Fruit fly (Drosophila melanogaster) whole organism, prepupa: ENCODE results near the gene plx.

Experiments
- CG11762 ChIP-seq: fragments of 200-800 bp; sonication (Bioruptor generic); optimal IDR thresholded peaks from 3 replicates; lab custom pipeline; 2016; ENCODE audit warnings: missing biosample characterization, missing genetic modification characterization; ENCODE audit not compliant: insufficient read depth
- CG34406 ChIP-seq: fragments of 200-800 bp; sonication (Bioruptor generic); optimal IDR thresholded peaks from 3 replicates; lab custom pipeline; 2016; ENCODE audit warnings: missing biosample characterization, missing genetic modification characterization
- CG8119 ChIP-seq: fragments of 200-800 bp; sonication (Bioruptor generic); IDR thresholded peaks from 3 replicates; pipeline ENCODE4 v1.3.6; 2022; ENCODE audit warnings: missing biosample characterization, missing genetic modification characterization
- CG8632 ChIP-seq: fragments of 200-800 bp; sonication (Bioruptor generic); optimal IDR thresholded peaks from 3 replicates; lab custom pipeline; 2016; ENCODE audit warnings: missing biosample characterization, missing genetic modification characterization
- CG9139 ChIP-seq: fragments of 200-800 bp; sonication (Bioruptor generic); optimal IDR thresholded peaks from 3 replicates; lab custom pipeline; 2017; ENCODE audit warnings: missing biosample characterization, mild to moderate bottlenecking, missing genetic modification characterization
- Eip78C ChIP-seq: fragments of 200-800 bp; sonication (Bioruptor generic); peaks from one replicate; lab custom pipeline; 2016; ENCODE audit warnings: missing biosample characterization, missing genetic modification characterization
- Ets21C ChIP-seq: fragments of 200-800 bp; sonication (Bioruptor generic); optimal IDR thresholded peaks from 3 replicates; lab custom pipeline; 2016; ENCODE audit warnings: missing biosample characterization, missing genetic modification characterization
- Gug ChIP-seq: fragments of 200-800 bp; sonication (Bioruptor generic); IDR thresholded peaks from 2 replicates; pipeline ENCODE4 v1.3.6; 2022; ENCODE audit warnings: missing biosample characterization, missing genetic modification characterization
- Smox ChIP-seq: fragments of 200-800 bp; sonication (Bioruptor generic); optimal IDR thresholded peaks from 3 replicates; lab custom pipeline; 2016; ENCODE audit warnings: missing biosample characterization, missing genetic modification characterization
- esn ChIP-seq: fragments of 200-800 bp; sonication (Bioruptor generic); optimal IDR thresholded peaks from 2 replicates; lab custom pipeline; 2016; ENCODE audit warnings: missing biosample characterization, mild to moderate bottlenecking, missing genetic modification characterization, moderate library complexity
- fkh ChIP-seq: fragments of 200-800 bp; sonication (Bioruptor generic); optimal IDR thresholded peaks from 3 replicates; lab custom pipeline; 2017; ENCODE audit warnings: missing biosample characterization, mild to moderate bottlenecking, missing genetic modification characterization, moderate library complexity
- svp ChIP-seq: fragments of 200-800 bp; sonication (Bioruptor generic); peaks from one replicate; lab custom pipeline; 2016; ENCODE audit warnings: missing biosample characterization, missing genetic modification characterization
- vri ChIP-seq: fragments of 200-800 bp; sonication (Bioruptor generic); optimal IDR thresholded peaks from 3 replicates; lab custom pipeline; 2016; ENCODE audit warnings: missing biosample characterization, mild to moderate bottlenecking, missing genetic modification characterization

DNA sequence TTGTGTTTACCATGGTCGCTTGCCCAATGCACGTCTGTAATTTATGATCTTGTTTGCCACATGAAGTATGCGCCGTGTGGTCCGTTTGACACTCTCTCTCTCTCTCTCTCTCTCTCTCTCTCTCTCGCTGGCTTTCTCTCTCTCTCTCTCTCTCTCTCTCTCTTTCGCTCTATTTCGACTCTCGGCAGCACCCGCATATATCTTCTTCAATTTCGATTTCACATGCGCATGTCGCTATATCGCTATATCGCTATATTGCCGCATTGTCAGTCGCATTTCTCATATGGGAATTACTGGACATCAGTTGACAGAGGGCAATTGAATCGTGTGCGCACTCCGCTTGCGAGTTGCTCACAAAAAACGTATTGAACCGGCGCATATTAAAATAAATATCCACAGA, 15.4 kb downstream of the plx start:
- no peak for TF ChIP-seq vri (GFP tag; lab: Kevin White, UChicago)
- TF ChIP-seq esn, result no peak
- no peak for TF ChIP-seq CG9139 (GFP tag; lab: Kevin White, UChicago)
- TF ChIP-seq Eip78C, result peak; percentile 36
- no peak for TF ChIP-seq Smox (GFP tag; lab: Kevin White, UChicago)
- no peak for TF ChIP-seq CG34406
- no peak for TF ChIP-seq CG11762 (GFP tag; lab: Kevin White, UChicago)
- peak; percentile 46 for TF ChIP-seq svp
- TF ChIP-seq CG8119 (GFP tag; lab: Robert Waterston, UW), result no peak
- TF ChIP-seq fkh (GFP tag; lab: Kevin White, UChicago), result no peak
- TF ChIP-seq Gug (GFP tag; lab: Robert Waterston, UW), result no peak
- TF ChIP-seq Ets21C (GFP tag; lab: Kevin White, UChicago), result no peak
- TF ChIP-seq CG8632 (GFP tag; lab: Kevin White, UChicago), result no peak
